Worm (Caenorhabditis elegans): ENCODE measurements around the gene aip-1.

The aip-1 gene

DNA sequence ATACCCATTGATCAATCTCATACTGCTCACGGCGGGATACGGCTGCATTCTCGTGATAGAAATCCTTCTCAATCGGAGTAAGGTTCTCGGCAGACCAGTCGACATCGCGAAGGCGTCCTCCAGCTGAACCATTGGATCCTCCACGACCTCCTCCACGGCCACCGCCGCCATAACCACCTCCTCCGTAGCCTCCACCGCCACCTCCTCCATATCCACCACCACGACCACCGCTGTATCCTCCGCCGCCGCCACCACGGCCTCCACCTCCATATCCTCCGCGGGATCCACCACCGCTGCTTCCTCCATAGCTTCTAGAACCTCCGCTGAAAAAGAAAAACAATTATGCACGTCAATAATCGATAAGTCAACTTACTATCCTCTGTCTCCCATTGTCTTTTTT lies 706 bp upstream of the aip-1 start:
- TF ChIP-seq rnt-1 (tag; optimal IDR thresholded peaks at IDR 0.05) (no peak), ref-2 (tag; optimal IDR thresholded peaks at IDR 0.05) (no peak)

DNA sequence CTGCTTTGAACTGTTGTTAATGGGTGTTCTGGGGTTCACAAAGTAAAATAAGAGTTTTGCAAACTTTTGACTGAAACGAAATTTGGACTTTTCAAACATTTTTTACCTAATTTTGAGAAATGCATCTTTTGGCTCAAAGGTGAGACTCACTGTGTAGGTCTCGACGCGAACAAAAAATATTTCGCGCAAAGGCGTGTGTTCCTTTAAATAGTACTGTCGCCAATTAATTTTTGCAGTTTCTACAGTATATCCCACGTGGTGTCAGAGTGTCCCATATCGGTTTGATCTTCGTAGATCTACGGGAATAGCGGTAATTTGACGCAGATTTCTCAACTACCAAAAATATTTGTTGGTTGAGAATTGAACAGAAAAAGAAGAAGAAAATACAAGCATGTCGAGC lies 1.5 kb downstream of the aip-1 start:
- TF ChIP-seq fkh-10 (GFP tag; optimal IDR thresholded peaks at IDR 0.05) (no peak), nhr-232 (tag; optimal IDR thresholded peaks at IDR 0.05) (no peak), ztf-16 (tag; optimal IDR thresholded peaks at IDR 0.05) (no peak), ceh-34 (tag; optimal IDR thresholded peaks at IDR 0.05) (no peak), C08G9.2 (tag; optimal IDR thresholded peaks at IDR 0.05) (no peak), hlh-8 (tag; optimal IDR thresholded peaks at IDR 0.05) (no peak), fax-1 (tag; optimal IDR thresholded peaks at IDR 0.05) (no peak), ceh-24 (tag; optimal IDR thresholded peaks at IDR 0.05) (no peak), odd-2 (tag; optimal IDR thresholded peaks at IDR 0.05) (no peak), pha-2 (tag; optimal IDR thresholded peaks at IDR 0.05) (no peak), hlh-6 (tag; optimal IDR thresholded peaks at IDR 0.05) (no peak), npax-4 (tag; optimal IDR thresholded peaks at IDR 0.05) (no peak), madf-2 (tag; optimal IDR thresholded peaks at IDR 0.05) (no peak)

DNA sequence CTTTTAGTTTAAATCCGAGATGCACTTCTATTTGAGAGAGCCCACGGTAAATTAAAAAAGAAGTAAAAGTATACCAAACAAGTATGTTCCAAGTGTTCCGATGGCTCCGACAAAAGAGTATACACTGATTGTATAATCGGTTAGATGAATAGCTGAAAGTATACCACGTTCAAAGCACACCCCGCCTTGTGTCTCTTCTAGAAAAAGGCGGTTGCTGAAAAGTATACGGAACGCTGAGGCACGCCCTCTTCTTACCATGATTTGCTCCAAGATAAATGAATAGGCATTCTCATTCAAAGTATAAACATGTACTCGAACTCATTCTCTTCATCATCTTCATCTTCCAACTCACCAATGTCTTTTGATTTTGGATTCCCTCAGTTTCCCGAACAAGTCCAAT lies 2.3 kb downstream of the aip-1 start, which contains the start of gene end-3:
Gene end-3, plus strand, starts transcription at position 301 of the 400 bp plus-strand sequence.
- no peak for TF ChIP-seq odd-2 (tag; optimal IDR thresholded peaks at IDR 0.05)
- no peak for TF ChIP-seq ets-4 (tag; optimal IDR thresholded peaks at IDR 0.05)

ce11 chrV:14017476-14017875 lies 5.3 kb downstream of the aip-1 start, which contains the start of gene srh-308:
Gene srh-308 (minus strand): TSS chrV:14017576.
- TF ChIP-seq zip-5 (tag; optimal IDR thresholded peaks at IDR 0.05) (no peak), hlh-30 (tag; optimal IDR thresholded peaks at IDR 0.05; ENCODE audit: insufficient read depth) (no peak), ceh-24 (tag; optimal IDR thresholded peaks at IDR 0.05) (no peak), hlh-6 (tag; optimal IDR thresholded peaks at IDR 0.05) (no peak), ets-4 (tag; optimal IDR thresholded peaks at IDR 0.05) (no peak), T23F11.4 (GFP tag; optimal IDR thresholded peaks at IDR 0.05) (no peak), ceh-9 (tag; optimal IDR thresholded peaks at IDR 0.05) (no peak), pros-1 (tag; optimal IDR thresholded peaks at IDR 0.05) (no peak), nhr-232 (tag; optimal IDR thresholded peaks at IDR 0.05) (no peak), ref-2 (tag; optimal IDR thresholded peaks at IDR 0.05) (no peak), ceh-30 (tag; optimal IDR thresholded peaks at IDR 0.05) (no peak), ahr-1 (tag; optimal IDR thresholded peaks at IDR 0.05) (no peak), che-1 (tag; optimal IDR thresholded peaks at IDR 0.05) (no peak), dve-1 (tag; optimal IDR thresholded peaks at IDR 0.05) (no peak), K02D7.2 (tag; optimal IDR thresholded peaks at IDR 0.05) (no peak), pha-2 (tag; optimal IDR thresholded peaks at IDR 0.05) (no peak), fkh-10 (GFP tag; optimal IDR thresholded peaks at IDR 0.05) (no peak), ceh-19 (GFP tag; optimal IDR thresholded peaks at IDR 0.05) (no peak), sox-2 (GFP tag; IDR thresholded peaks at IDR 0.05) (no peak), ceh-45 (GFP tag; IDR thresholded peaks at IDR 0.05) (no peak)

DNA sequence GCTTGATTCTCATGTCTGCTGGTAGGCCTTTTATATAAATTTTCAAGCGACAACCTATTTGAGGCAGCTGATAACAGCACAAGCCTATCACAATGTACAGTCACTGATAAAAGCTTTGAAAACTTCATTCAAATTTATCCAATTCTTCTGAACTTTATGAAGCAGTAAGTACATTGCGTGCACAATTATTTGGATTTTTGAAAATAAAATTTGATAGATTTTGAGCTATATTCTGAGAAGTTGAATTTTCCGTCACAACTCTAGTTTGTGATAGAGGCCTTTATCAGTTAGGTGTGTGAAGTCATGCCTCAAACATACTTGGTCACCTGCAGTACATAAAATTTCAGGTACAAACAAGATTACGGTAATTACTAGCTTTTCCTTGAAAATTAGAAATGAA lies 6.5 kb downstream of the aip-1 start, which contains the start of the genes mtl-2 and T08G5.1:
Gene mtl-2, minus strand, starts transcription at position 34 of the 400 bp plus-strand sequence.
Gene T08G5.1, plus strand, starts transcription at position 127 of the 400 bp plus-strand sequence.
- TF ChIP-seq ahr-1 (tag; optimal IDR thresholded peaks at IDR 0.05) (no peak), elt-2 (tag; optimal IDR thresholded peaks at IDR 0.05) (peak; percentile 49)

DNA sequence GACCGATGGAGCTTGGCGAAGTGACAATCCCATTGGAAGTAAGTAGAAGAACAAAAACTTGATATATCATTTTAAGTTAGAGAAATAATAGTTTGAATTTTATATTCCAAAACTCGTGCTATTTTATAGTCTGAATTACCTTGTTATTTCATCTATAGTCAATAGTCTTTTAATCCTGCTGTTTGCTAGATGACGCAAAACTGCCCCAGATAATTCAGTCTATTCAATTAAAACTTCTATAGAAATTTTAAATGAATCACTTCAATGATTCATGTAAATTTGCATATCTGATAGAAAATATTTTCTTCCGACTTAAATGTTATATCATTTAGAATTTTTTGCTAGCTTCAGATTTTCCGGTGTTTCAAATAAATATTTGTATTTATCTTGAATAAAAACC lies 10.9 kb downstream of the aip-1 start, which contains the start of gene T08G5.15:
Gene T08G5.15, minus strand, starts transcription at position 101 of the 400 bp plus-strand sequence.
- TF ChIP-seq unc-42 (tag; optimal IDR thresholded peaks at IDR 0.05) (no peak), ets-4 (tag; optimal IDR thresholded peaks at IDR 0.05) (no peak), rnt-1 (tag; optimal IDR thresholded peaks at IDR 0.05) (no peak), pag-3 (tag; optimal IDR thresholded peaks at IDR 0.05; ENCODE audit: borderline replicate concordance) (no peak), gmeb-2 (tag; optimal IDR thresholded peaks at IDR 0.05) (no peak), nhr-11 (tag; optimal IDR thresholded peaks at IDR 0.05) (no peak), nhr-232 (tag; optimal IDR thresholded peaks at IDR 0.05) (no peak), ceh-30 (tag; optimal IDR thresholded peaks at IDR 0.05) (no peak), mec-3 (tag; optimal IDR thresholded peaks at IDR 0.05; ENCODE audit: borderline replicate concordance) (no peak), elt-4 (tag; optimal IDR thresholded peaks at IDR 0.05) (no peak), unc-55 (GFP tag; optimal IDR thresholded peaks at IDR 0.05) (no peak), tbx-2 (tag; optimal IDR thresholded peaks at IDR 0.05) (no peak), ceh-2 (tag; optimal IDR thresholded peaks at IDR 0.05) (no peak), pha-4 (tag; optimal IDR thresholded peaks at IDR 0.05) (no peak), pha-2 (tag; optimal IDR thresholded peaks at IDR 0.05) (no peak), dve-1 (tag; optimal IDR thresholded peaks at IDR 0.05) (no peak), hlh-30 (tag; optimal IDR thresholded peaks at IDR 0.05; ENCODE audit: insufficient read depth) (no peak), fax-1 (tag; optimal IDR thresholded peaks at IDR 0.05) (no peak), tbx-7 (tag; optimal IDR thresholded peaks at IDR 0.05) (no peak)

All from whole organism, late embryonic.